Worm (Caenorhabditis elegans) whole organism, young adult: ENCODE results near the gene timm-17B.1.

Experiments
- B0336.3 ChIP-seq: fragments of 200-800 bp; sonication (Bioruptor generic); IDR thresholded peaks from 2 replicates; pipeline ENCODE4 v1.3.6; 2022; ENCODE audit warnings: missing genetic modification characterization, missing compliant biosample characterization
- D2030.7 ChIP-seq: fragments of 200-800 bp; sonication (Bioruptor generic); IDR thresholded peaks from 2 replicates; pipeline ENCODE4 v1.3.6; 2022; ENCODE audit warnings: missing genetic modification reagents, missing genetic modification characterization, missing compliant biosample characterization
- F10E7.11 ChIP-seq: sonication (generic microtip); optimal IDR thresholded peaks from 2 replicates; lab custom pipeline; 2017; ENCODE audit warnings: mild to moderate bottlenecking, missing genetic modification characterization, moderate library complexity, missing compliant biosample characterization
- F23B12.7 ChIP-seq: sonication (generic microtip); optimal IDR thresholded peaks from 2 replicates; lab custom pipeline; 2017; ENCODE audit warnings: missing genetic modification characterization, mild to moderate bottlenecking, missing compliant biosample characterization, antibody characterized with exemption, moderate library complexity; ENCODE audit not compliant: insufficient read depth
- F37B4.10 ChIP-seq: fragments of 200-800 bp; sonication (Bioruptor generic); IDR thresholded peaks from 2 replicates; pipeline ENCODE4 v1.3.6; 2022; ENCODE audit warnings: missing genetic modification characterization, missing compliant biosample characterization
- F52B5.7 ChIP-seq: sonication (generic microtip); optimal IDR thresholded peaks from 2 replicates; lab custom pipeline; 2016; ENCODE audit warnings: mild to moderate bottlenecking, missing genetic modification characterization, missing compliant biosample characterization
- F57A8.1 ChIP-seq: fragments of 200-800 bp; sonication (Bioruptor generic); optimal IDR thresholded peaks from 2 replicates; lab custom pipeline; 2018; ENCODE audit warnings: mild to moderate bottlenecking, missing genetic modification characterization, moderate library complexity, missing compliant biosample characterization
- T07F8.4 ChIP-seq: sonication (generic microtip); optimal IDR thresholded peaks from 2 replicates; lab custom pipeline; 2016; ENCODE audit warnings: mild to moderate bottlenecking, missing genetic modification characterization, moderate library complexity, missing compliant biosample characterization
- T26A5.8 ChIP-seq: sonication (generic microtip); optimal IDR thresholded peaks from 2 replicates; lab custom pipeline; 2016; ENCODE audit warnings: missing genetic modification characterization, missing compliant biosample characterization
- Y53G8AR.9 ChIP-seq: fragments of 200-800 bp; sonication (Bioruptor generic); conservative IDR thresholded peaks from 2 replicates; pipeline ENCODE4 v1.3.6; 2022; ENCODE audit warnings: missing genetic modification reagents, missing genetic modification characterization, missing compliant biosample characterization
- Y67H2A.10 ChIP-seq: fragments of 200-800 bp; sonication (Bioruptor generic); conservative IDR thresholded peaks from 2 replicates; pipeline ENCODE4 v1.3.6; 2022; ENCODE audit warnings: missing genetic modification reagents, missing genetic modification characterization, missing compliant biosample characterization
- aptf-2 ChIP-seq: fragments of 200-800 bp; sonication (Bioruptor generic); conservative IDR thresholded peaks from 2 replicates; pipeline ENCODE4 v1.3.6; 2022; ENCODE audit warnings: missing genetic modification reagents, missing genetic modification characterization, missing compliant biosample characterization
- athp-1 ChIP-seq: sonication (generic microtip); optimal IDR thresholded peaks from 2 replicates; lab custom pipeline; 2017; ENCODE audit warnings: mild to moderate bottlenecking, missing genetic modification characterization, missing compliant biosample characterization
- attf-3 ChIP-seq: fragments of 200-800 bp; sonication (Bioruptor generic); conservative IDR thresholded peaks from 2 replicates; pipeline ENCODE4 v1.3.6; 2022; ENCODE audit warnings: missing genetic modification reagents, missing genetic modification characterization, missing compliant biosample characterization
- attf-5 ChIP-seq: fragments of 200-800 bp; sonication (Bioruptor generic); optimal IDR thresholded peaks from 2 replicates; lab custom pipeline; 2018; ENCODE audit warnings: mild to moderate bottlenecking, missing genetic modification characterization, missing compliant biosample characterization
- ccch-3 ChIP-seq: fragments of 200-800 bp; sonication (Bioruptor generic); optimal IDR thresholded peaks from 2 replicates; lab custom pipeline; 2018; ENCODE audit warnings: mild to moderate bottlenecking, missing genetic modification characterization, missing compliant biosample characterization
- cebp-2 ChIP-seq: fragments of 200-800 bp; sonication (Bioruptor generic); IDR thresholded peaks from 2 replicates; pipeline ENCODE4 v1.3.6; 2022; ENCODE audit warnings: missing genetic modification characterization, missing compliant biosample characterization
- ceh-100 ChIP-seq: fragments of 200-800 bp; sonication (Bioruptor generic); IDR thresholded peaks from 2 replicates; pipeline ENCODE4 v1.3.6; 2022; ENCODE audit warnings: missing genetic modification reagents, missing genetic modification characterization, missing compliant biosample characterization
- ceh-79 ChIP-seq: sonication (generic microtip); optimal IDR thresholded peaks from 2 replicates; lab custom pipeline; 2017; ENCODE audit warnings: mild to moderate bottlenecking, missing genetic modification characterization, missing compliant biosample characterization
- dpl-1 ChIP-seq: fragments of 150-350 bp; optimal IDR thresholded peaks from 2 replicates; lab custom pipeline; 2014; ENCODE audit warnings: missing biosample characterization, missing genetic modification reagents, missing genetic modification characterization
- efl-1 ChIP-seq: fragments of 150-350 bp; optimal IDR thresholded peaks from 2 replicates; lab custom pipeline; 2014; ENCODE audit warnings: missing biosample characterization, missing genetic modification reagents, missing genetic modification characterization
- egl-18 ChIP-seq: fragments of 200-800 bp; sonication (Bioruptor generic); IDR thresholded peaks from 2 replicates; pipeline ENCODE4 v1.3.6; 2022; ENCODE audit warnings: missing genetic modification reagents, missing genetic modification characterization, missing compliant biosample characterization
- egrh-3 ChIP-seq: fragments of 200-800 bp; sonication (Bioruptor generic); IDR thresholded peaks from 2 replicates; pipeline ENCODE4 v1.3.6; 2022; ENCODE audit warnings: missing genetic modification reagents, missing genetic modification characterization, missing compliant biosample characterization
- ets-4 ChIP-seq: fragments of 200-800 bp; sonication (Bioruptor generic); optimal IDR thresholded peaks from 2 replicates; lab custom pipeline; 2018; ENCODE audit warnings: mild to moderate bottlenecking, missing genetic modification characterization, missing compliant biosample characterization
- fkh-3 ChIP-seq: sonication (generic microtip); optimal IDR thresholded peaks from 2 replicates; lab custom pipeline; 2016; ENCODE audit warnings: mild to moderate bottlenecking, missing genetic modification characterization, missing compliant biosample characterization
- him-1 ChIP-seq: sonication (generic microtip); optimal IDR thresholded peaks from 2 replicates; lab custom pipeline; 2016; ENCODE audit warnings: missing genotype, missing genetic modification reagents, missing genetic modification characterization, missing compliant biosample characterization
- hlh-12 ChIP-seq: sonication (generic microtip); optimal IDR thresholded peaks from 2 replicates; lab custom pipeline; 2016; ENCODE audit warnings: missing genetic modification characterization, missing compliant biosample characterization
- hmg-1.2 ChIP-seq: fragments of 200-800 bp; sonication (Bioruptor generic); IDR thresholded peaks from 2 replicates; pipeline ENCODE4 v1.3.6; 2022; ENCODE audit warnings: missing genetic modification reagents, missing genetic modification characterization, missing compliant biosample characterization
- hrde-1 ChIP-seq: sonication (generic microtip); optimal IDR thresholded peaks from 2 replicates; lab custom pipeline; 2016; ENCODE audit warnings: missing genetic modification characterization, mild to moderate bottlenecking, missing compliant biosample characterization, moderate library complexity, missing genotype, missing genetic modification reagents, borderline replicate concordance
- let-607 ChIP-seq, 2 experiments: fragments of 200-800 bp in 1 of 2; sonication (Bioruptor generic) in 1 of 2; sonication (generic microtip) in 1 of 2; optimal IDR thresholded peaks; 2 replicates each; lab custom pipeline; 2016 to 2018; ENCODE audit warnings: mild to moderate bottlenecking in 2 of 2, missing compliant biosample characterization in 2 of 2, missing genetic modification characterization in 2 of 2, moderate library complexity in 2 of 2, missing genotype in 1 of 2
- lin-40 ChIP-seq: sonication (generic microtip); optimal IDR thresholded peaks from 2 replicates; lab custom pipeline; 2016; ENCODE audit warnings: missing genetic modification characterization, mild to moderate bottlenecking, missing compliant biosample characterization, missing genotype, missing genetic modification reagents
- lir-1 ChIP-seq: fragments of 200-800 bp; sonication (Bioruptor generic); conservative IDR thresholded peaks from 2 replicates; pipeline ENCODE4 v1.3.6; 2022; ENCODE audit warnings: missing genetic modification reagents, missing genetic modification characterization, missing compliant biosample characterization
- madf-3 ChIP-seq: fragments of 200-800 bp; sonication (Bioruptor generic); IDR thresholded peaks from 2 replicates; pipeline ENCODE4 v1.3.6; 2022; ENCODE audit warnings: missing genetic modification reagents, missing genetic modification characterization, missing compliant biosample characterization
- madf-8 ChIP-seq: fragments of 200-800 bp; sonication (Bioruptor generic); conservative IDR thresholded peaks from 2 replicates; pipeline ENCODE4 v1.3.6; 2022; ENCODE audit warnings: missing genetic modification reagents, missing genetic modification characterization, missing compliant biosample characterization
- mcd-1 ChIP-seq: fragments of 200-800 bp; sonication (Bioruptor generic); IDR thresholded peaks from 2 replicates; pipeline ENCODE4 v1.3.6; 2022; ENCODE audit warnings: missing genetic modification reagents, missing genetic modification characterization, missing compliant biosample characterization
- mes-4 ChIP-seq: sonication (generic microtip); optimal IDR thresholded peaks from 2 replicates; lab custom pipeline; 2016; ENCODE audit warnings: missing genotype, missing genetic modification characterization, missing compliant biosample characterization
- mxl-1 ChIP-seq: sonication (generic microtip); optimal IDR thresholded peaks from 2 replicates; lab custom pipeline; 2016; ENCODE audit warnings: missing genetic modification characterization, missing compliant biosample characterization
- nhr-120 ChIP-seq: fragments of 200-800 bp; sonication (Bioruptor generic); IDR thresholded peaks from 2 replicates; pipeline ENCODE4 v1.3.6; 2022; ENCODE audit warnings: missing genetic modification characterization, missing compliant biosample characterization
- nhr-27 ChIP-seq: fragments of 200-800 bp; sonication (Bioruptor generic); optimal IDR thresholded peaks from 2 replicates; lab custom pipeline; 2018; ENCODE audit warnings: mild to moderate bottlenecking, missing genetic modification characterization, moderate library complexity, missing compliant biosample characterization
- rec-8 ChIP-seq, 2 experiments: sonication (generic microtip); optimal IDR thresholded peaks; 2 replicates each; lab custom pipeline; 2016; ENCODE audit warnings: mild to moderate bottlenecking in 2 of 2, missing genetic modification characterization in 2 of 2, missing genetic modification reagents in 2 of 2, missing genotype in 2 of 2, missing biosample characterization in 1 of 2, missing compliant biosample characterization in 1 of 2, moderate library complexity in 1 of 2
- snpc-3.4 ChIP-seq: sonication (generic microtip); optimal IDR thresholded peaks from 2 replicates; lab custom pipeline; 2017; ENCODE audit warnings: missing genetic modification characterization, mild to moderate bottlenecking, missing compliant biosample characterization, antibody characterized with exemption, moderate library complexity, missing genotype, missing genetic modification reagents
- snpc-4 ChIP-seq, 5 experiments: fragments of 150-350 bp in 1 of 5; sonication (generic microtip) in 4 of 5; optimal IDR thresholded peaks; 2 replicates each; lab custom pipeline; 2014 to 2018; ENCODE audit warnings: missing genetic modification characterization in 5 of 5, missing biosample characterization in 3 of 5, antibody characterized with exemption in 2 of 5, mild to moderate bottlenecking in 2 of 5, missing compliant biosample characterization in 2 of 5, missing genotype in 2 of 5, moderate library complexity in 2 of 5, missing genetic modification reagents in 1 of 5
- tbx-9 ChIP-seq: sonication (generic microtip); optimal IDR thresholded peaks from 2 replicates; lab custom pipeline; 2016; ENCODE audit warnings: borderline replicate concordance, missing genetic modification characterization, inconsistent platforms, missing compliant biosample characterization
- unc-130 ChIP-seq: sonication (generic microtip); optimal IDR thresholded peaks from 2 replicates; lab custom pipeline; 2016; ENCODE audit warnings: missing genetic modification reagents, missing genetic modification characterization, missing compliant biosample characterization
- zfh-2 ChIP-seq: fragments of 200-800 bp; sonication (Bioruptor generic); conservative IDR thresholded peaks from 2 replicates; pipeline ENCODE4 v1.3.6; 2022; ENCODE audit warnings: missing genetic modification reagents, missing genetic modification characterization, missing compliant biosample characterization
- ztf-26 ChIP-seq: sonication (generic microtip); optimal IDR thresholded peaks from 2 replicates; lab custom pipeline; 2017; ENCODE audit warnings: missing genetic modification characterization, missing compliant biosample characterization
- ztf-28 ChIP-seq: fragments of 200-800 bp; sonication (Bioruptor generic); IDR thresholded peaks from 2 replicates; pipeline ENCODE4 v1.3.6; 2022; ENCODE audit warnings: missing genetic modification reagents, missing genetic modification characterization, missing compliant biosample characterization

The timm-17B.1 gene

ce11 chrIV:4749728-4750278 lies 4.5 kb upstream of the timm-17B.1 start, which contains the start of the genes rpl-20 and Y17G9B.5 (continued):
- peak; percentile 100 for TF ChIP-seq D2030.7
- peak; percentile 96 for TF ChIP-seq dpl-1
- TF ChIP-seq B0336.3: peak; percentile 100
- peak; percentile 97 for TF ChIP-seq hrde-1
- peak; percentile 95 for TF ChIP-seq snpc-4 (GFP tag; optimal IDR thresholded peaks at IDR 0.05; lab: Kevin White, UChicago)
- TF ChIP-seq snpc-4 (tag; optimal IDR thresholded peaks at IDR 0.05; lab: Kevin White, UChicago): peak; percentile 95 to 97 (median 96)
- TF ChIP-seq cebp-2 (GFP tag; lab: Robert Waterston, UW): peak; percentile 98
- peak; percentile 95 to 97 for TF ChIP-seq let-607 (tag; optimal IDR thresholded peaks at IDR 0.05; lab: Kevin White, UChicago)
- TF ChIP-seq F10E7.11 (tag; lab: Kevin White, UChicago): peak; percentile 93
- TF ChIP-seq aptf-2: no peak; the same call in 1 of the 2 replicates
- TF ChIP-seq nhr-27 (tag; lab: Kevin White, UChicago): peak; percentile 96
- no peak for TF ChIP-seq hlh-12 (tag; lab: Kevin White, UChicago)
- TF ChIP-seq ceh-79 (tag; lab: Kevin White, UChicago): peak; percentile 90
- peak; percentile 100 for TF ChIP-seq athp-1 (tag; lab: Kevin White, UChicago)
- TF ChIP-seq lin-40 (tag; lab: Kevin White, UChicago): peak; percentile 99
- peak; percentile 94 for TF ChIP-seq F52B5.7
- peak; percentile 98 for TF ChIP-seq egl-18 (GFP tag; lab: Robert Waterston, UW)
- peak; percentile 97 for TF ChIP-seq hmg-1.2
- peak; percentile 100 for TF ChIP-seq ztf-26 (tag; lab: Kevin White, UChicago)
- TF ChIP-seq F57A8.1: peak; percentile 84
- peak; percentile 100 for TF ChIP-seq Y53G8AR.9
- TF ChIP-seq lir-1 (GFP tag; lab: Robert Waterston, UW): peak; percentile 99
- TF ChIP-seq him-1 (tag; lab: Kevin White, UChicago): peak; percentile 96
- peak; percentile 95 for TF ChIP-seq ztf-28 (GFP tag; lab: Robert Waterston, UW)
- peak; percentile 98 for TF ChIP-seq unc-130 (GFP tag; lab: Kevin White, UChicago)
- TF ChIP-seq nhr-120 (GFP tag; lab: Robert Waterston, UW): peak; percentile 96
- TF ChIP-seq mcd-1 (GFP tag; lab: Robert Waterston, UW): peak; percentile 100
- peak; percentile 96 for TF ChIP-seq ets-4 (GFP tag; lab: Kevin White, UChicago)
- TF ChIP-seq F23B12.7 (tag; lab: Kevin White, UChicago): peak; percentile 99
- TF ChIP-seq T07F8.4: peak; percentile 92
- peak; percentile 82 for TF ChIP-seq fkh-3 (tag; lab: Kevin White, UChicago)
- peak; percentile 99 for TF ChIP-seq madf-3 (GFP tag; lab: Robert Waterston, UW)
- peak; percentile 99 for TF ChIP-seq F37B4.10
- TF ChIP-seq egrh-3: peak; percentile 82
- TF ChIP-seq ceh-100: peak; percentile 94
- peak; percentile 98 for TF ChIP-seq snpc-3.4 (tag; lab: Kevin White, UChicago)
- TF ChIP-seq madf-8 (GFP tag; lab: Robert Waterston, UW): peak; percentile 94
- TF ChIP-seq rec-8 (tag; optimal IDR thresholded peaks at IDR 0.05; lab: Kevin White, UChicago): peak; percentile 79 to 81
- TF ChIP-seq tbx-9 (tag; lab: Kevin White, UChicago): peak; percentile 42
- peak; percentile 72 for TF ChIP-seq zfh-2 (GFP tag; lab: Robert Waterston, UW)
- TF ChIP-seq ccch-3 (GFP tag; lab: Kevin White, UChicago): peak; percentile 68
- TF ChIP-seq mes-4 (tag; lab: Kevin White, UChicago): peak; percentile 88
- TF ChIP-seq T26A5.8 (tag; lab: Kevin White, UChicago): peak; percentile 69
- TF ChIP-seq attf-5 (GFP tag; lab: Kevin White, UChicago): peak; percentile 100
- peak; percentile 87 for TF ChIP-seq attf-3 (GFP tag; lab: Robert Waterston, UW)
- peak; percentile 96 for TF ChIP-seq Y67H2A.10
- peak; percentile 93 for TF ChIP-seq efl-1 (GFP tag; lab: Kevin White, UChicago)
- no peak for TF ChIP-seq mxl-1 (tag; lab: Kevin White, UChicago)
